Fruit fly (Drosophila melanogaster): Measurements from ENCODE around the gene Smyd3.

The Smyd3 gene

DNA sequence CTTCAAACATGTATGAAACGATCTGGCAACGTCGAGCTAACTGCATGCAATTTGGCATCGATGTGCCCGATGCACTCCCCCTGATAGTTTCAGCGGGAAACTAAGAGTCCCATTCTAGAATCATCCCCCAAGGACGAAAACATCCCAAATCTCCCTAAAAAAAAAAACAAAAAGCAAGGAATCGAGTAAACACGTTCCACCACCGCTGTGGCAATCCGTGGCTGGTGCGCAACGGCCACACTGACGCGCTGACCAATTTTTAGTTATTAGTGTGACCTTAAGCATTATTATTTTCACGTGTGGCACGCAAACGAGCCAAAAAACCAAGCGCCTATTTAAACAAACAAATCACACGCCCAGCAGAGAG is 23.0 kb downstream of the Smyd3 start, which contains the start of gene wds (continued):
- TF ChIP-seq bcd (GFP tag; optimal IDR thresholded peaks at IDR 0.05) (no peak), Sin3A (optimal IDR thresholded peaks at IDR 0.05) (peak; percentile 68), Elba2 (GFP tag; optimal IDR thresholded peaks at IDR 0.05) (no peak), usp (GFP tag; optimal IDR thresholded peaks at IDR 0.05) (no peak), slp2 (GFP tag; optimal IDR thresholded peaks at IDR 0.05) (no peak), phol (tag; optimal IDR thresholded peaks at IDR 0.05) (peak; percentile 2), Atf-2 (GFP tag; optimal IDR thresholded peaks at IDR 0.05) (no peak), MBD-R2 (GFP tag; IDR thresholded peaks at IDR 0.05) (peak; percentile 24; the same call in 1 of the 2 replicates), CG7963 (GFP tag; IDR thresholded peaks at IDR 0.05; ENCODE audit: partially characterized antibody) (no peak), CG14050 (GFP tag; IDR thresholded peaks at IDR 0.05) (no peak), ERR (GFP tag; optimal IDR thresholded peaks at IDR 0.05) (no peak), Myb (GFP tag; optimal IDR thresholded peaks at IDR 0.05) (peak; percentile 67), Chrac-16 (GFP tag; optimal IDR thresholded peaks at IDR 0.05) (no peak), zfh1 (GFP tag; IDR thresholded peaks at IDR 0.05) (no peak), CG4707 (GFP tag; optimal IDR thresholded peaks at IDR 0.05) (no peak), D19A (tag; optimal IDR thresholded peaks at IDR 0.05) (no peak), HmgD (GFP tag; optimal IDR thresholded peaks at IDR 0.05) (no peak), Trl (optimal IDR thresholded peaks at IDR 0.05) (no peak), Trl (GFP tag; optimal IDR thresholded peaks at IDR 0.05) (no peak), ind (GFP tag; optimal IDR thresholded peaks at IDR 0.05) (no peak), CG17385 (GFP tag; optimal IDR thresholded peaks at IDR 0.05) (no peak), insv (GFP tag; optimal IDR thresholded peaks at IDR 0.05) (no peak), CG6791 (GFP tag; IDR thresholded peaks at IDR 0.05; ENCODE audit: partially characterized antibody) (no peak), CG34376 (GFP tag; optimal IDR thresholded peaks at IDR 0.05) (no peak), E2f2 (GFP tag; IDR thresholded peaks at IDR 0.05) (peak; percentile 46; the same call in 1 of the 2 replicates), Atf6 (GFP tag; IDR thresholded peaks at IDR 0.05) (no peak), CG15479 (GFP tag; optimal IDR thresholded peaks at IDR 0.05) (no peak), CG31441 (GFP tag; IDR thresholded peaks at IDR 0.05) (no peak), Sry-β (GFP tag; optimal IDR thresholded peaks at IDR 0.05) (no peak), slou (GFP tag; optimal IDR thresholded peaks at IDR 0.05) (no peak), Spps (tag; optimal IDR thresholded peaks at IDR 0.05) (no peak), Hey (tag; optimal IDR thresholded peaks at IDR 0.05) (no peak), MESR4 (GFP tag; optimal IDR thresholded peaks at IDR 0.05) (peak; percentile 61), CG2129 (GFP tag; IDR thresholded peaks at IDR 0.05; ENCODE audit: partially characterized antibody) (no peak), wek (GFP tag; optimal IDR thresholded peaks at IDR 0.05) (no peak), CG2875 (GFP tag; optimal IDR thresholded peaks at IDR 0.05) (no peak), ara (GFP tag; IDR thresholded peaks at IDR 0.05) (no peak), disco-r (GFP tag; optimal IDR thresholded peaks at IDR 0.05) (no peak), Usf (GFP tag; optimal IDR thresholded peaks at IDR 0.05) (no peak), salm (tag; optimal IDR thresholded peaks at IDR 0.05) (no peak), dmrt11E (tag; optimal IDR thresholded peaks at IDR 0.05) (no peak), CG15073 (GFP tag; optimal IDR thresholded peaks at IDR 0.05) (no peak), CG1603 (tag; optimal IDR thresholded peaks at IDR 0.05) (peak; percentile 32), Rx (GFP tag; IDR thresholded peaks at IDR 0.05) (no peak), sob (GFP tag; IDR thresholded peaks at IDR 0.05) (no peak), run (tag; optimal IDR thresholded peaks at IDR 0.05) (no peak), CG18599 (GFP tag; optimal IDR thresholded peaks at IDR 0.05) (no peak), Bgb (GFP tag; IDR thresholded peaks at IDR 0.05; ENCODE audit: partially characterized antibody) (no peak), MTF-1 (GFP tag; optimal IDR thresholded peaks at IDR 0.05; ENCODE audit: borderline replicate concordance) (no peak), vvl (GFP tag; IDR thresholded peaks at IDR 0.05) (no peak), Scr (GFP tag; IDR thresholded peaks at IDR 0.05; ENCODE audit: partially characterized antibody) (0 out of 2 replicates have a peak, but pooled peaks have one; percentile 9), Eip74EF (GFP tag; optimal IDR thresholded peaks at IDR 0.05) (no peak)
